Fruit fly (Drosophila melanogaster) whole organism, embryonic: ENCODE data around the gene neb.

Source experiments
- Antp ChIP-seq: fragments of 200-800 bp; sonication (Bioruptor generic); optimal IDR thresholded peaks from 3 replicates; lab custom pipeline; 2016; ENCODE audit warnings: missing biosample characterization, missing genetic modification characterization
- Blimp-1 ChIP-seq: fragments of 200-800 bp; sonication (Bioruptor generic); optimal IDR thresholded peaks from 3 replicates; lab custom pipeline; 2018; ENCODE audit warnings: missing biosample characterization, missing genetic modification characterization, mild to moderate bottlenecking, moderate library complexity, missing genetic modification reagents
- CG10979 ChIP-seq: fragments of 200-800 bp; sonication (Bioruptor generic); optimal IDR thresholded peaks from 2 replicates; lab custom pipeline; 2018; ENCODE audit warnings: missing biosample characterization, mild to moderate bottlenecking, missing genetic modification characterization, moderate library complexity
- CG11696 ChIP-seq: fragments of 200-800 bp; sonication (Bioruptor generic); IDR thresholded peaks from 2 replicates; pipeline ENCODE4 v1.3.6; 2022; ENCODE audit warnings: missing biosample characterization, missing genetic modification characterization
- CG12071 ChIP-seq: fragments of 200-800 bp; sonication (Bioruptor generic); optimal IDR thresholded peaks from 3 replicates; lab custom pipeline; 2018; ENCODE audit warnings: missing biosample characterization, mild to moderate bottlenecking, missing genetic modification characterization
- CG1233 ChIP-seq: fragments of 200-800 bp; sonication (Bioruptor generic); optimal IDR thresholded peaks from 4 replicates; lab custom pipeline; 2018; ENCODE audit warnings: missing biosample characterization, mild to moderate bottlenecking, missing genetic modification characterization
- CG12391 ChIP-seq: fragments of 200-800 bp; sonication (Bioruptor generic); optimal IDR thresholded peaks from 3 replicates; lab custom pipeline; 2018; ENCODE audit warnings: missing biosample characterization, mild to moderate bottlenecking, missing genetic modification characterization, moderate library complexity
- CG13123 ChIP-seq: fragments of 200-800 bp; sonication (Bioruptor generic); optimal IDR thresholded peaks from 2 replicates; lab custom pipeline; 2016; ENCODE audit warnings: missing biosample characterization, missing genetic modification characterization
- CG14014 ChIP-seq: fragments of 200-800 bp; sonication (Bioruptor generic); IDR thresholded peaks from 2 replicates; pipeline ENCODE4 v1.3.6; 2022; ENCODE audit warnings: missing biosample characterization, missing genetic modification characterization
- CG15601 ChIP-seq: fragments of 200-800 bp; sonication (Bioruptor generic); optimal IDR thresholded peaks from 3 replicates; lab custom pipeline; 2019; ENCODE audit warnings: missing biosample characterization, mild to moderate bottlenecking, missing genetic modification characterization, moderate library complexity
- CG1603 ChIP-seq: fragments of 200-800 bp; sonication (Bioruptor generic); optimal IDR thresholded peaks from 2 replicates; lab custom pipeline; 2019; ENCODE audit warnings: missing biosample characterization, mild to moderate bottlenecking, missing genetic modification characterization, moderate library complexity
- CG16815 ChIP-seq: fragments of 200-800 bp; sonication (Bioruptor generic); optimal IDR thresholded peaks from 3 replicates; lab custom pipeline; 2017; ENCODE audit warnings: missing biosample characterization, mild to moderate bottlenecking, missing genetic modification characterization
- CG17385 ChIP-seq: fragments of 200-800 bp; sonication (Bioruptor generic); optimal IDR thresholded peaks from 3 replicates; lab custom pipeline; 2018; ENCODE audit warnings: missing biosample characterization, mild to moderate bottlenecking, missing genetic modification characterization
- CG1792 ChIP-seq: fragments of 200-800 bp; sonication (Bioruptor generic); optimal IDR thresholded peaks from 2 replicates; lab custom pipeline; 2016; ENCODE audit warnings: missing biosample characterization, missing genetic modification characterization
- CG34224 ChIP-seq: fragments of 200-800 bp; sonication (Bioruptor generic); IDR thresholded peaks from 3 replicates; pipeline ENCODE4 v1.3.6; 2022; ENCODE audit warnings: missing biosample characterization, missing genetic modification characterization; ENCODE audit not compliant: partially characterized antibody
- CG4404 ChIP-seq: fragments of 200-800 bp; sonication (Bioruptor generic); IDR thresholded peaks from 2 replicates; pipeline ENCODE4 v1.3.6; 2022; ENCODE audit warnings: missing biosample characterization, missing genetic modification characterization
- CG5953 ChIP-seq: fragments of 200-800 bp; sonication (Bioruptor generic); IDR thresholded peaks from 2 replicates; pipeline ENCODE4 v1.3.6; 2022; ENCODE audit warnings: missing biosample characterization, missing genetic modification characterization
- CG6272 ChIP-seq: fragments of 200-800 bp; sonication (Bioruptor generic); IDR thresholded peaks from 2 replicates; pipeline ENCODE4 v1.3.6; 2022; ENCODE audit warnings: missing biosample characterization, missing genetic modification characterization
- CG7745 ChIP-seq: fragments of 200-800 bp; sonication (Bioruptor generic); optimal IDR thresholded peaks from 2 replicates; lab custom pipeline; 2018; ENCODE audit warnings: missing biosample characterization, mild to moderate bottlenecking, missing genetic modification characterization, moderate library complexity
- CG7928 ChIP-seq: fragments of 200-800 bp; sonication (Bioruptor generic); optimal IDR thresholded peaks from 2 replicates; lab custom pipeline; 2017; ENCODE audit warnings: missing biosample characterization, mild to moderate bottlenecking, missing genetic modification characterization
- CG8089 ChIP-seq: fragments of 200-800 bp; sonication (Bioruptor generic); optimal IDR thresholded peaks from 3 replicates; lab custom pipeline; 2016; ENCODE audit warnings: missing biosample characterization, missing genetic modification characterization
- CTCF ChIP-seq: fragments of 200-800 bp; sonication (Bioruptor generic); optimal IDR thresholded peaks from 2 replicates; lab custom pipeline; 2017; ENCODE audit warnings: missing biosample characterization, mild to moderate bottlenecking, missing genetic modification characterization, moderate library complexity
- Camta ChIP-seq: fragments of 200-800 bp; sonication (Bioruptor generic); optimal IDR thresholded peaks from 2 replicates; lab custom pipeline; 2016; ENCODE audit warnings: missing biosample characterization, missing genetic modification characterization
- E2f1 ChIP-seq: fragments of 200-800 bp; sonication (Bioruptor generic); IDR thresholded peaks from 2 replicates; pipeline ENCODE4 v1.3.6; 2022; ENCODE audit warnings: missing biosample characterization, missing genetic modification characterization
- E2f2 ChIP-seq: fragments of 200-800 bp; sonication (Bioruptor generic); IDR thresholded peaks from 2 replicates; pipeline ENCODE4 v1.3.6; 2022; ENCODE audit warnings: missing biosample characterization, missing genetic modification characterization
- Meics ChIP-seq: fragments of 200-800 bp; sonication (Bioruptor generic); optimal IDR thresholded peaks from 2 replicates; lab custom pipeline; 2017; ENCODE audit warnings: missing biosample characterization, mild to moderate bottlenecking, missing genetic modification characterization
- Neu2 ChIP-seq: fragments of 200-800 bp; sonication (Bioruptor generic); optimal IDR thresholded peaks from 3 replicates; lab custom pipeline; 2016; ENCODE audit warnings: missing biosample characterization, missing genetic modification characterization, borderline replicate concordance
- PHDP ChIP-seq: fragments of 200-800 bp; sonication (Bioruptor generic); optimal IDR thresholded peaks from 3 replicates; lab custom pipeline; 2018; ENCODE audit warnings: missing biosample characterization, mild to moderate bottlenecking, missing genetic modification characterization, moderate library complexity
- Ssrp ChIP-seq: fragments of 200-800 bp; sonication (Bioruptor generic); optimal IDR thresholded peaks from 2 replicates; lab custom pipeline; 2018; ENCODE audit warnings: missing biosample characterization, mild to moderate bottlenecking, missing genetic modification characterization, moderate library complexity
- aop ChIP-seq: fragments of 200-800 bp; sonication (Bioruptor generic); IDR thresholded peaks from 2 replicates; pipeline ENCODE4 v1.3.6; 2022; ENCODE audit warnings: missing biosample characterization, missing genetic modification characterization
- btn ChIP-seq: fragments of 200-800 bp; sonication (Bioruptor generic); optimal IDR thresholded peaks from 2 replicates; lab custom pipeline; 2016; ENCODE audit warnings: missing biosample characterization, missing genetic modification characterization
- cad ChIP-seq: fragments of >200 bp; optimal IDR thresholded peaks from 2 replicates; lab custom pipeline; 2017; ENCODE audit warnings: missing biosample characterization, missing genetic modification characterization
- chn ChIP-seq: fragments of 200-800 bp; sonication (Bioruptor generic); optimal IDR thresholded peaks from 2 replicates; lab custom pipeline; 2016; ENCODE audit warnings: missing biosample characterization, missing genetic modification characterization
- ems ChIP-seq: fragments of 200-800 bp; sonication (Bioruptor generic); optimal IDR thresholded peaks from 3 replicates; lab custom pipeline; 2016; ENCODE audit warnings: missing biosample characterization, missing genetic modification characterization
- esg ChIP-seq: fragments of 200-800 bp; sonication (Bioruptor generic); conservative IDR thresholded peaks from 2 replicates; pipeline ENCODE4 v1.3.6; 2022; ENCODE audit warnings: missing biosample characterization, missing genetic modification characterization
- fd102C ChIP-seq: fragments of 200-800 bp; sonication (Bioruptor generic); optimal IDR thresholded peaks from 2 replicates; lab custom pipeline; 2018; ENCODE audit warnings: missing biosample characterization, mild to moderate bottlenecking, missing genetic modification characterization, moderate library complexity
- knrl ChIP-seq: fragments of 200-800 bp; sonication (Bioruptor generic); IDR thresholded peaks from 3 replicates; pipeline ENCODE4 v1.3.6; 2022; ENCODE audit warnings: missing biosample characterization, missing genetic modification characterization; ENCODE audit not compliant: partially characterized antibody
- lab ChIP-seq: fragments of 200-800 bp; sonication (Bioruptor generic); optimal IDR thresholded peaks from 3 replicates; lab custom pipeline; 2017; ENCODE audit warnings: missing biosample characterization, missing genetic modification characterization, mild to moderate bottlenecking, moderate library complexity, missing genetic modification reagents
- lola ChIP-seq, 3 experiments: fragments of >200 bp in 2 of 3; fragments of 200-800 bp in 1 of 3; sonication (Bioruptor generic) in 1 of 3; optimal IDR thresholded peaks; 2 replicates each; lab custom pipeline; 2017 to 2019; ENCODE audit warnings: missing biosample characterization in 3 of 3, missing genetic modification characterization in 3 of 3, mild to moderate bottlenecking in 1 of 3, moderate library complexity in 1 of 3
- mam ChIP-seq: fragments of 200-800 bp; sonication (Bioruptor generic); optimal IDR thresholded peaks from 3 replicates; lab custom pipeline; 2016; ENCODE audit warnings: missing biosample characterization, missing genetic modification characterization
- nau ChIP-seq: fragments of 200-800 bp; sonication (Bioruptor generic); optimal IDR thresholded peaks from 3 replicates; lab custom pipeline; 2017; ENCODE audit warnings: missing biosample characterization, mild to moderate bottlenecking, missing genetic modification characterization, missing genetic modification reagents
- peb ChIP-seq: fragments of 200-800 bp; sonication (Bioruptor generic); IDR thresholded peaks from 2 replicates; pipeline ENCODE4 v1.3.6; 2022; ENCODE audit warnings: missing biosample characterization, missing genetic modification characterization
- psq ChIP-seq: fragments of 200-800 bp; sonication (Bioruptor generic); optimal IDR thresholded peaks from 2 replicates; lab custom pipeline; 2017; ENCODE audit warnings: missing biosample characterization, missing genetic modification characterization
- ranshi ChIP-seq: fragments of 200-800 bp; sonication (Bioruptor generic); IDR thresholded peaks from 2 replicates; pipeline ENCODE4 v1.3.6; 2022; ENCODE audit warnings: missing biosample characterization, missing genetic modification characterization
- rib ChIP-seq: fragments of 200-800 bp; sonication (Bioruptor generic); IDR thresholded peaks from 2 replicates; pipeline ENCODE4 v1.3.6; 2022; ENCODE audit warnings: missing biosample characterization, missing genetic modification characterization
- sna ChIP-seq: fragments of 200-800 bp; sonication (Bioruptor generic); IDR thresholded peaks from 2 replicates; pipeline ENCODE4 v1.3.6; 2022; ENCODE audit warnings: missing biosample characterization, missing genetic modification characterization; ENCODE audit not compliant: partially characterized antibody
- stc ChIP-seq: fragments of 200-800 bp; sonication (Bioruptor generic); IDR thresholded peaks from 2 replicates; pipeline ENCODE4 v1.3.6; 2022; ENCODE audit warnings: missing biosample characterization, missing genetic modification characterization
- wor ChIP-seq: fragments of 200-800 bp; sonication (Bioruptor generic); IDR thresholded peaks from 2 replicates; pipeline ENCODE4 v1.3.6; 2022; ENCODE audit warnings: missing biosample characterization, missing genetic modification characterization
- zen ChIP-seq: fragments of 200-800 bp; sonication (Bioruptor generic); optimal IDR thresholded peaks from 3 replicates; lab custom pipeline; 2018; ENCODE audit warnings: missing biosample characterization, mild to moderate bottlenecking, missing genetic modification characterization, moderate library complexity

The neb gene

DNA sequence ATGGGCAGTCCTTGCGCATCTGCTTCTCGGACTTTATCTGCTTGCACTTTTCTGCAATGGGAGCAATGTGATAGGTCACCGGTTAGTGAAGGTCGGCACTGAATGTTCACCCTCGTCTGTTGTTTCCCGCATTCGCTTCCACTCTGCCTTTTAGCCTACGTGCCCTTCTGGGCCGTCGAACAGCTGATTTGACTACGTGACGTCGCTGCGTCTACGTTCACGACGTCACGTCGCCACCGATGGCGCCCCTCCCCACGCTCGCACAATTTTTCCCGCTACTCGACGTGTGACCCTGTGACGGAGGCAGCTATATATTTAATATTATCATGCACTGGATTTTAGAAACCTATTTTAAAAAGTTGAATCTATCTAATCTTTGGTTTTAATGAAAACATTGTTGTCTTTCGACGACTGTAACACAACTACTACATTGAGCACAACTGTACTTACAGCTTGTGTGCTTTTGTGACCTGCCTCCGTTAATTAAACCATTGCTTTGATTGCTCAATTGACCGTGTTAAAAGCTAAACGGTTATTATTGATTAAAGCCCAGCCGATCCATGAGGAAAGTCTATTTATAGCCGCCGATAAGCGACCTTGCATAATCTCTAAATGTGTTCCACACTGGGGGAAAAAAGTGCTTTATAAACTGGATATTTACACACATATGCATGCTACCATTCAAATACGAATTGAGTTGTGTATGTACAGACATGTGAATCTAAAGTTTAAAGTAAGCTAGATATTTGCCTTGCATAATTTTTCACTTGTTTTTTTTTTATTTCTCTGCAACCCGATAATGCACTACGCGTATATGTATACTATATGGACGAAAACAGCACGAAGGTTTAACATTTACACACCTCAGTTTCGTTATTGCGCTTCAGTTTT is 7.7 kb downstream of the neb start (continued):
- TF ChIP-seq esg (GFP tag; lab: Robert Waterston, UW) (no peak), knrl (GFP tag; lab: Robert Waterston, UW) (no peak), Neu2 (GFP tag; lab: Kevin White, UChicago) (no peak), Ssrp (tag; lab: Kevin White, UChicago) (peak; percentile 24), E2f2 (GFP tag; lab: Robert Waterston, UW) (no peak), zen (tag; lab: Kevin White, UChicago) (no peak), E2f1 (GFP tag; lab: Robert Waterston, UW) (no peak), CG7745 (tag; lab: Kevin White, UChicago) (no peak), mam (no peak), CG4404 (no peak), CG7928 (GFP tag; lab: Kevin White, UChicago) (peak; percentile 1), CG16815 (GFP tag; lab: Kevin White, UChicago) (no peak), CG1233 (GFP tag; lab: Kevin White, UChicago) (no peak), cad (no peak), peb (GFP tag; lab: Robert Waterston, UW) (no peak), PHDP (tag; lab: Kevin White, UChicago) (no peak), nau (GFP tag; lab: Kevin White, UChicago) (no peak), ranshi (0 out of 2 replicates have a peak, but pooled peaks have one; percentile 8), Antp (GFP tag; lab: Kevin White, UChicago) (no peak), CG6272 (GFP tag; lab: Robert Waterston, UW) (no peak), CG5953 (GFP tag; lab: Robert Waterston, UW) (peak; percentile 34; the same call in 1 of the 2 replicates), CG8089 (GFP tag; lab: Kevin White, UChicago) (no peak), CG15601 (tag; lab: Kevin White, UChicago) (no peak), chn (GFP tag; lab: Kevin White, UChicago) (no peak), CG13123 (GFP tag; lab: Kevin White, UChicago) (no peak), CTCF (peak; percentile 4), CG10979 (tag; lab: Kevin White, UChicago) (no peak), CG14014 (GFP tag; lab: Robert Waterston, UW) (no peak), CG17385 (peak; percentile 41), rib (no peak), Blimp-1 (GFP tag; lab: Kevin White, UChicago) (peak; percentile 13), CG1792 (GFP tag; lab: Kevin White, UChicago) (no peak), ems (GFP tag; lab: Kevin White, UChicago) (no peak), Meics (GFP tag; lab: Kevin White, UChicago) (no peak), lab (GFP tag; lab: Kevin White, UChicago) (peak; percentile 3), CG12071 (no peak), lola (GFP tag; optimal IDR thresholded peaks at IDR 0.05; lab: Kevin White, UChicago) (no peak), CG11696 (no peak), sna (GFP tag; lab: Robert Waterston, UW) (no peak), fd102C (GFP tag; lab: Kevin White, UChicago) (no peak), CG34224 (0 out of 3 replicates have a peak, but pooled peaks have one; percentile 26), CG1603 (tag; lab: Kevin White, UChicago) (peak; percentile 23), Camta (peak; percentile 1), btn (GFP tag; lab: Kevin White, UChicago) (no peak), aop (no peak), wor (GFP tag; lab: Robert Waterston, UW) (no peak), CG12391 (peak; percentile 9), stc (no peak), psq (GFP tag; lab: Kevin White, UChicago) (no peak)
